Fruit fly (Drosophila melanogaster) whole organism, embryonic: ENCODE results near the gene CG6356.

Experiments used
- B-H2 ChIP-seq: fragments of 200-800 bp; sonication (Bioruptor generic); optimal IDR thresholded peaks from 2 replicates; lab custom pipeline; 2018; ENCODE audit warnings: missing biosample characterization, mild to moderate bottlenecking, missing genetic modification characterization
- Blimp-1 ChIP-seq: fragments of 200-800 bp; sonication (Bioruptor generic); optimal IDR thresholded peaks from 3 replicates; lab custom pipeline; 2018; ENCODE audit warnings: missing biosample characterization, missing genetic modification characterization, mild to moderate bottlenecking, moderate library complexity, missing genetic modification reagents
- CG10565 ChIP-seq: fragments of 200-800 bp; sonication (Bioruptor generic); optimal IDR thresholded peaks from 3 replicates; lab custom pipeline; 2016; ENCODE audit warnings: missing biosample characterization, mild to moderate bottlenecking, missing genetic modification characterization
- CG11247 ChIP-seq: fragments of 200-800 bp; sonication (Bioruptor generic); IDR thresholded peaks from 2 replicates; pipeline ENCODE4 v1.3.6; 2022; ENCODE audit warnings: missing biosample characterization, missing genetic modification characterization
- CG13624 ChIP-seq: fragments of 200-800 bp; sonication (Bioruptor generic); optimal IDR thresholded peaks from 2 replicates; lab custom pipeline; 2016; ENCODE audit warnings: missing biosample characterization, missing genetic modification characterization
- CG14667 ChIP-seq: fragments of 200-800 bp; sonication (Bioruptor generic); IDR thresholded peaks from 2 replicates; pipeline ENCODE4 v1.3.6; 2022; ENCODE audit warnings: missing biosample characterization, missing genetic modification characterization
- CG15601 ChIP-seq: fragments of 200-800 bp; sonication (Bioruptor generic); optimal IDR thresholded peaks from 3 replicates; lab custom pipeline; 2019; ENCODE audit warnings: missing biosample characterization, mild to moderate bottlenecking, missing genetic modification characterization, moderate library complexity
- CG16815 ChIP-seq: fragments of 200-800 bp; sonication (Bioruptor generic); optimal IDR thresholded peaks from 3 replicates; lab custom pipeline; 2017; ENCODE audit warnings: missing biosample characterization, mild to moderate bottlenecking, missing genetic modification characterization
- CG17612 ChIP-seq: fragments of 200-800 bp; sonication (Bioruptor generic); IDR thresholded peaks from 2 replicates; pipeline ENCODE4 v1.3.6; 2022; ENCODE audit warnings: missing biosample characterization, missing genetic modification characterization
- CG1792 ChIP-seq: fragments of 200-800 bp; sonication (Bioruptor generic); optimal IDR thresholded peaks from 2 replicates; lab custom pipeline; 2016; ENCODE audit warnings: missing biosample characterization, missing genetic modification characterization
- CG18011 ChIP-seq: fragments of 200-800 bp; sonication (Bioruptor generic); optimal IDR thresholded peaks from 2 replicates; lab custom pipeline; 2017; ENCODE audit warnings: missing biosample characterization, missing genetic modification characterization, mild to moderate bottlenecking, moderate library complexity, missing genotype
- CG18619 ChIP-seq: fragments of 200-800 bp; sonication (Bioruptor generic); optimal IDR thresholded peaks from 3 replicates; lab custom pipeline; 2017; ENCODE audit warnings: missing biosample characterization, mild to moderate bottlenecking, missing genetic modification characterization
- CG32772 ChIP-seq: fragments of 200-800 bp; sonication (Bioruptor generic); IDR thresholded peaks from 2 replicates; pipeline ENCODE4 v1.3.6; 2022; ENCODE audit warnings: missing biosample characterization, missing genetic modification characterization
- CG7839 ChIP-seq: fragments of 200-800 bp; sonication (Bioruptor generic); optimal IDR thresholded peaks from 3 replicates; lab custom pipeline; 2018; ENCODE audit warnings: missing biosample characterization, mild to moderate bottlenecking, missing genetic modification characterization, moderate library complexity
- CG7928 ChIP-seq: fragments of 200-800 bp; sonication (Bioruptor generic); optimal IDR thresholded peaks from 2 replicates; lab custom pipeline; 2017; ENCODE audit warnings: missing biosample characterization, mild to moderate bottlenecking, missing genetic modification characterization
- CG8290 ChIP-seq, 3 experiments: fragments of 200-800 bp; sonication (Bioruptor generic); optimal IDR thresholded peaks; 2 replicates each; lab custom pipeline; 2016 to 2019; ENCODE audit warnings: missing biosample characterization in 3 of 3, missing genetic modification characterization in 3 of 3, mild to moderate bottlenecking in 2 of 3, moderate library complexity in 1 of 3
- CG8765 ChIP-seq: fragments of 200-800 bp; sonication (Bioruptor generic); IDR thresholded peaks from 2 replicates; pipeline ENCODE4 v1.3.6; 2022; ENCODE audit warnings: missing biosample characterization, missing genetic modification characterization
- CG9437 ChIP-seq: fragments of 200-800 bp; sonication (Bioruptor generic); optimal IDR thresholded peaks from 2 replicates; lab custom pipeline; 2018; ENCODE audit warnings: missing biosample characterization, mild to moderate bottlenecking, missing genetic modification characterization
- CG9932 ChIP-seq: fragments of 200-800 bp; sonication (Bioruptor generic); IDR thresholded peaks from 2 replicates; pipeline ENCODE4 v1.3.6; 2022; ENCODE audit warnings: missing biosample characterization, missing genetic modification characterization
- D ChIP-seq, 2 experiments: fragments of 200-800 bp in 1 of 2; fragments of >200 bp in 1 of 2; sonication (Bioruptor generic) in 1 of 2; optimal IDR thresholded peaks; 2 replicates in 1 of 2; 3 replicates in 1 of 2; lab custom pipeline; 2017; ENCODE audit warnings: mild to moderate bottlenecking in 1 of 2, missing biosample characterization in 1 of 2, missing genetic modification characterization in 1 of 2, missing genetic modification reagents in 1 of 2
- D19A ChIP-seq: fragments of 200-800 bp; optimal IDR thresholded peaks from 3 replicates; lab custom pipeline; 2019; ENCODE audit warnings: missing biosample characterization, mild to moderate bottlenecking, missing genetic modification characterization, moderate library complexity
- D19B ChIP-seq: fragments of 200-800 bp; sonication (Bioruptor generic); optimal IDR thresholded peaks from 2 replicates; lab custom pipeline; 2017; ENCODE audit warnings: missing biosample characterization, mild to moderate bottlenecking, missing genetic modification characterization
- Dad ChIP-seq: fragments of 200-800 bp; sonication (Bioruptor generic); optimal IDR thresholded peaks from 3 replicates; lab custom pipeline; 2016; ENCODE audit warnings: missing biosample characterization, missing genetic modification characterization
- Dref ChIP-seq: fragments of 200-800 bp; sonication (Bioruptor generic); IDR thresholded peaks from 2 replicates; pipeline ENCODE4 v1.3.6; 2022; ENCODE audit warnings: missing biosample characterization, missing genetic modification characterization
- Hmx ChIP-seq: fragments of 200-800 bp; sonication (Bioruptor generic); optimal IDR thresholded peaks from 2 replicates; lab custom pipeline; 2016; ENCODE audit warnings: missing biosample characterization, missing genetic modification characterization
- Hsf ChIP-seq: fragments of 200-800 bp; sonication (Bioruptor generic); optimal IDR thresholded peaks from 3 replicates; lab custom pipeline; 2016; ENCODE audit warnings: missing biosample characterization, missing genetic modification characterization
- Meics ChIP-seq: fragments of 200-800 bp; sonication (Bioruptor generic); optimal IDR thresholded peaks from 2 replicates; lab custom pipeline; 2017; ENCODE audit warnings: missing biosample characterization, mild to moderate bottlenecking, missing genetic modification characterization
- Sin3A ChIP-seq: fragments of >200 bp; optimal IDR thresholded peaks from 2 replicates; lab custom pipeline; 2018
- Six4 ChIP-seq: fragments of 200-800 bp; sonication (Bioruptor generic); optimal IDR thresholded peaks from 2 replicates; lab custom pipeline; 2016; ENCODE audit warnings: missing biosample characterization, missing genetic modification characterization
- TFAM ChIP-seq: fragments of 200-800 bp; sonication (Bioruptor generic); optimal IDR thresholded peaks from 2 replicates; lab custom pipeline; 2017; ENCODE audit warnings: missing biosample characterization, missing genetic modification characterization, inconsistent platforms
- abd-A ChIP-seq: fragments of 200-800 bp; sonication (Bioruptor generic); optimal IDR thresholded peaks from 3 replicates; lab custom pipeline; 2019; ENCODE audit warnings: missing biosample characterization, mild to moderate bottlenecking, missing genetic modification characterization, moderate library complexity
- ash1 ChIP-seq: fragments of 200-800 bp; sonication (Bioruptor generic); optimal IDR thresholded peaks from 2 replicates; lab custom pipeline; 2018; ENCODE audit warnings: missing biosample characterization, mild to moderate bottlenecking, missing genetic modification characterization
- caup ChIP-seq: fragments of 200-800 bp; sonication (Bioruptor generic); optimal IDR thresholded peaks from 3 replicates; lab custom pipeline; 2017; ENCODE audit warnings: missing biosample characterization, mild to moderate bottlenecking, missing genetic modification characterization, moderate library complexity; ENCODE audit not compliant: severe bottlenecking
- chm ChIP-seq: fragments of 200-800 bp; sonication (Bioruptor generic); IDR thresholded peaks from 2 replicates; pipeline ENCODE4 v1.3.6; 2022; ENCODE audit warnings: missing biosample characterization, missing genetic modification characterization
- ci ChIP-seq: fragments of 200-800 bp; sonication (Bioruptor generic); IDR thresholded peaks from 3 replicates; pipeline ENCODE4 v1.3.6; 2022; ENCODE audit warnings: missing biosample characterization, missing genetic modification characterization
- crol ChIP-seq: fragments of 200-800 bp; sonication (Bioruptor generic); IDR thresholded peaks from 2 replicates; pipeline ENCODE4 v1.3.6; 2022; ENCODE audit warnings: missing biosample characterization, missing genetic modification characterization
- dimm ChIP-seq: fragments of 200-800 bp; sonication (Bioruptor generic); IDR thresholded peaks from 2 replicates; pipeline ENCODE4 v1.3.6; 2022; ENCODE audit warnings: missing biosample characterization, missing genetic modification characterization
- ems ChIP-seq: fragments of 200-800 bp; sonication (Bioruptor generic); optimal IDR thresholded peaks from 3 replicates; lab custom pipeline; 2016; ENCODE audit warnings: missing biosample characterization, missing genetic modification characterization
- gfzf ChIP-seq: fragments of 200-800 bp; sonication (Bioruptor generic); optimal IDR thresholded peaks from 2 replicates; lab custom pipeline; 2016; ENCODE audit warnings: missing biosample characterization, mild to moderate bottlenecking, missing genetic modification characterization, moderate library complexity
- hbn ChIP-seq: fragments of 200-800 bp; sonication (Bioruptor generic); IDR thresholded peaks from 2 replicates; pipeline ENCODE4 v1.3.6; 2022; ENCODE audit warnings: missing biosample characterization, missing genetic modification characterization; ENCODE audit not compliant: partially characterized antibody
- lola ChIP-seq, 3 experiments: fragments of >200 bp in 2 of 3; fragments of 200-800 bp in 1 of 3; sonication (Bioruptor generic) in 1 of 3; optimal IDR thresholded peaks; 2 replicates each; lab custom pipeline; 2017 to 2019; ENCODE audit warnings: missing biosample characterization in 3 of 3, missing genetic modification characterization in 3 of 3, mild to moderate bottlenecking in 1 of 3, moderate library complexity in 1 of 3
- maf-S ChIP-seq: fragments of 200-800 bp; sonication (Bioruptor generic); optimal IDR thresholded peaks from 2 replicates; lab custom pipeline; 2016; ENCODE audit warnings: missing biosample characterization, missing genetic modification characterization
- nom ChIP-seq: fragments of 200-800 bp; sonication (Bioruptor generic); optimal IDR thresholded peaks from 2 replicates; lab custom pipeline; 2017; ENCODE audit warnings: missing biosample characterization, missing genetic modification characterization, mild to moderate bottlenecking, moderate library complexity, missing genetic modification reagents
- onecut ChIP-seq: fragments of 200-800 bp; sonication (Bioruptor generic); IDR thresholded peaks from 2 replicates; pipeline ENCODE4 v1.3.6; 2022; ENCODE audit warnings: missing biosample characterization, missing genetic modification characterization
- pros ChIP-seq: fragments of 200-800 bp; sonication (Bioruptor generic); optimal IDR thresholded peaks from 3 replicates; lab custom pipeline; 2019; ENCODE audit warnings: missing biosample characterization, mild to moderate bottlenecking, missing genetic modification characterization, moderate library complexity
- schlank ChIP-seq: fragments of 200-800 bp; sonication (Bioruptor generic); optimal IDR thresholded peaks from 2 replicates; lab custom pipeline; 2018; ENCODE audit warnings: missing biosample characterization, mild to moderate bottlenecking, missing genetic modification characterization
- so ChIP-seq: fragments of 200-800 bp; sonication (Bioruptor generic); IDR thresholded peaks from 3 replicates; pipeline ENCODE4 v1.3.6; 2022; ENCODE audit warnings: missing biosample characterization, missing genetic modification characterization
- wdn ChIP-seq: fragments of 200-800 bp; sonication (Bioruptor generic); IDR thresholded peaks from 2 replicates; pipeline ENCODE4 v1.3.6; 2022; ENCODE audit warnings: missing biosample characterization, missing genetic modification characterization
- zen ChIP-seq: fragments of 200-800 bp; sonication (Bioruptor generic); optimal IDR thresholded peaks from 3 replicates; lab custom pipeline; 2018; ENCODE audit warnings: missing biosample characterization, mild to moderate bottlenecking, missing genetic modification characterization, moderate library complexity
- zf30C ChIP-seq: fragments of 200-800 bp; sonication (Bioruptor generic); optimal IDR thresholded peaks from 3 replicates; lab custom pipeline; 2018; ENCODE audit warnings: missing biosample characterization, mild to moderate bottlenecking, missing genetic modification characterization

Gene CG6356

dm6 chr3R:24271071-24271470 lies 12.7 kb upstream of the CG6356 start, which contains the start of gene jar (continued):
- TF ChIP-seq CG8765 (GFP tag; lab: Robert Waterston, UW), result peak; percentile 40; the same call in 1 of the 2 replicates
- no peak for TF ChIP-seq CG1792
- TF ChIP-seq so, result peak; percentile 74; the same call in 2 of the 3 replicates
- peak; percentile 25 for TF ChIP-seq nom
- peak; percentile 37 for TF ChIP-seq CG15601 (tag; lab: Kevin White, UChicago)
- peak; percentile 5 for TF ChIP-seq Blimp-1 (GFP tag; lab: Kevin White, UChicago)
- TF ChIP-seq CG13624 (GFP tag; lab: Kevin White, UChicago), result peak; percentile 59
- TF ChIP-seq Dad (GFP tag; lab: Kevin White, UChicago), result peak; percentile 27
- peak; percentile 18 for TF ChIP-seq Meics
- peak; percentile 5 for TF ChIP-seq D (optimal IDR thresholded peaks at IDR 0.05; lab: Kevin White, UChicago)
- TF ChIP-seq D (GFP tag; optimal IDR thresholded peaks at IDR 0.05; lab: Kevin White, UChicago), result no peak
- TF ChIP-seq CG17612 (GFP tag; lab: Robert Waterston, UW), result no peak
- TF ChIP-seq CG14667 (GFP tag; lab: Robert Waterston, UW), result no peak
- peak; percentile 44 for TF ChIP-seq caup
- TF ChIP-seq schlank, result peak; percentile 34
- TF ChIP-seq ci (GFP tag; lab: Robert Waterston, UW), result peak; percentile 80; the same call in 2 of the 3 replicates
- TF ChIP-seq CG9932 (GFP tag; lab: Robert Waterston, UW), result peak; percentile 32; the same call in 1 of the 2 replicates
- TF ChIP-seq B-H2 (GFP tag; lab: Kevin White, UChicago), result peak; percentile 69
- no peak for TF ChIP-seq maf-S (GFP tag; lab: Kevin White, UChicago)
- TF ChIP-seq onecut (GFP tag; lab: Robert Waterston, UW), result no peak
- no peak for TF ChIP-seq TFAM (GFP tag; lab: Kevin White, UChicago)
- peak; percentile 11 for TF ChIP-seq zf30C
- peak; percentile 25 for TF ChIP-seq CG7839 (tag; lab: Kevin White, UChicago)
- TF ChIP-seq CG7928 (GFP tag; lab: Kevin White, UChicago), result peak; percentile 52
- TF ChIP-seq Dref (GFP tag; lab: Robert Waterston, UW), result peak; percentile 55
- peak; percentile 49 for TF ChIP-seq Sin3A (lab: Kevin White, UChicago)
- TF ChIP-seq D19B, result no peak
- TF ChIP-seq Hsf (GFP tag; lab: Kevin White, UChicago), result no peak
- no peak for TF ChIP-seq Six4 (GFP tag; lab: Kevin White, UChicago)
- TF ChIP-seq lola (GFP tag; optimal IDR thresholded peaks at IDR 0.05; lab: Kevin White, UChicago), result no peak
- TF ChIP-seq CG10565 (GFP tag; lab: Kevin White, UChicago), result no peak
- TF ChIP-seq Hmx (GFP tag; lab: Kevin White, UChicago), result no peak
- TF ChIP-seq pros (GFP tag; lab: Kevin White, UChicago), result peak; percentile 67
- TF ChIP-seq CG8290 (GFP tag; optimal IDR thresholded peaks at IDR 0.05; lab: Kevin White, UChicago), result peak; percentile 3
- TF ChIP-seq CG8290 (tag; optimal IDR thresholded peaks at IDR 0.05; lab: Kevin White, UChicago), result peak in 1 of 2 experiments; percentile 80
- TF ChIP-seq gfzf, result peak; percentile 65
- no peak for TF ChIP-seq CG18011 (GFP tag; lab: Kevin White, UChicago)
- no peak for TF ChIP-seq CG9437 (GFP tag; lab: Kevin White, UChicago)
- peak; percentile 14 for TF ChIP-seq ems (GFP tag; lab: Kevin White, UChicago)
- peak; percentile 22 for TF ChIP-seq abd-A (tag; lab: Kevin White, UChicago)
- TF ChIP-seq ash1 (GFP tag; lab: Kevin White, UChicago), result peak; percentile 52
- no peak for TF ChIP-seq wdn (GFP tag; lab: Robert Waterston, UW)
- TF ChIP-seq hbn (GFP tag; lab: Robert Waterston, UW), result peak; percentile 94
- TF ChIP-seq crol (GFP tag; lab: Robert Waterston, UW), result 0 out of 2 replicates have a peak, but pooled peaks have one; percentile 9
- no peak for TF ChIP-seq CG16815 (GFP tag; lab: Kevin White, UChicago)
- TF ChIP-seq CG11247, result peak; percentile 11; the same call in 1 of the 2 replicates
- TF ChIP-seq CG32772 (GFP tag; lab: Robert Waterston, UW), result no peak
- TF ChIP-seq D19A (tag; lab: Kevin White, UChicago), result peak; percentile 34
- no peak for TF ChIP-seq CG18619 (GFP tag; lab: Kevin White, UChicago)
- peak; percentile 89 for TF ChIP-seq chm (GFP tag; lab: Robert Waterston, UW)
- no peak for TF ChIP-seq dimm
- peak; percentile 27 for TF ChIP-seq zen
